Fruit fly (Drosophila melanogaster) whole organism, prepupa: ENCODE data around the gene CG31313.

Experiments used
- Blimp-1 ChIP-seq: fragments of 200-800 bp; sonication (Bioruptor generic); optimal IDR thresholded peaks from 3 replicates; lab custom pipeline; 2017; ENCODE audit warnings: missing biosample characterization, missing genetic modification characterization, mild to moderate bottlenecking, moderate library complexity, missing genetic modification reagents
- CG10631 ChIP-seq: fragments of 200-800 bp; sonication (Bioruptor generic); optimal IDR thresholded peaks from 2 replicates; lab custom pipeline; 2016; ENCODE audit warnings: missing biosample characterization, missing genetic modification characterization
- CG11294 ChIP-seq: fragments of 200-800 bp; sonication (Bioruptor generic); IDR thresholded peaks from 2 replicates; pipeline ENCODE4 v1.3.6; 2022; ENCODE audit warnings: missing biosample characterization, missing genetic modification characterization
- CG11762 ChIP-seq: fragments of 200-800 bp; sonication (Bioruptor generic); optimal IDR thresholded peaks from 3 replicates; lab custom pipeline; 2016; ENCODE audit warnings: missing biosample characterization, missing genetic modification characterization; ENCODE audit not compliant: insufficient read depth
- CG1621 ChIP-seq: fragments of 200-800 bp; sonication (Bioruptor generic); optimal IDR thresholded peaks from 3 replicates; lab custom pipeline; 2018; ENCODE audit warnings: missing biosample characterization, mild to moderate bottlenecking, missing genetic modification characterization
- CG3032 ChIP-seq: fragments of 200-800 bp; optimal IDR thresholded peaks from 2 replicates; lab custom pipeline; 2019; ENCODE audit warnings: missing biosample characterization, mild to moderate bottlenecking, missing genetic modification characterization, moderate library complexity
- CG31627 ChIP-seq: fragments of 200-800 bp; sonication (Bioruptor generic); optimal IDR thresholded peaks from 3 replicates; lab custom pipeline; 2016; ENCODE audit warnings: missing biosample characterization, missing genetic modification characterization
- CG34406 ChIP-seq: fragments of 200-800 bp; sonication (Bioruptor generic); optimal IDR thresholded peaks from 3 replicates; lab custom pipeline; 2016; ENCODE audit warnings: missing biosample characterization, missing genetic modification characterization
- CG6163 ChIP-seq: fragments of 200-800 bp; sonication (Bioruptor generic); IDR thresholded peaks from 3 replicates; pipeline ENCODE4 v1.3.6; 2022; ENCODE audit warnings: missing biosample characterization, missing genetic modification characterization
- CG6276 ChIP-seq: fragments of 200-800 bp; sonication (Bioruptor generic); optimal IDR thresholded peaks from 2 replicates; lab custom pipeline; 2017; ENCODE audit warnings: missing biosample characterization, mild to moderate bottlenecking, missing genetic modification characterization
- CG6792 ChIP-seq: fragments of 200-800 bp; sonication (Bioruptor generic); optimal IDR thresholded peaks from 3 replicates; lab custom pipeline; 2016; ENCODE audit warnings: missing biosample characterization, missing genetic modification characterization
- CG6808 ChIP-seq: fragments of 200-800 bp; sonication (Bioruptor generic); optimal IDR thresholded peaks from 3 replicates; lab custom pipeline; 2017; ENCODE audit warnings: missing biosample characterization, missing genetic modification characterization, mild to moderate bottlenecking, moderate library complexity, missing genetic modification reagents
- CG7368 ChIP-seq: fragments of 200-800 bp; sonication (Bioruptor generic); optimal IDR thresholded peaks from 3 replicates; lab custom pipeline; 2016; ENCODE audit warnings: missing biosample characterization, missing genetic modification characterization
- CG8319 ChIP-seq: fragments of 200-800 bp; sonication (Bioruptor generic); optimal IDR thresholded peaks from 3 replicates; lab custom pipeline; 2016; ENCODE audit warnings: missing biosample characterization, missing genetic modification characterization
- CG8632 ChIP-seq: fragments of 200-800 bp; sonication (Bioruptor generic); optimal IDR thresholded peaks from 3 replicates; lab custom pipeline; 2016; ENCODE audit warnings: missing biosample characterization, missing genetic modification characterization
- CG9139 ChIP-seq: fragments of 200-800 bp; sonication (Bioruptor generic); optimal IDR thresholded peaks from 3 replicates; lab custom pipeline; 2017; ENCODE audit warnings: missing biosample characterization, mild to moderate bottlenecking, missing genetic modification characterization
- Eip75B ChIP-seq: fragments of 200-800 bp; sonication (Bioruptor generic); optimal IDR thresholded peaks from 3 replicates; lab custom pipeline; 2016; ENCODE audit warnings: missing biosample characterization, missing genetic modification characterization
- Eip78C ChIP-seq: fragments of 200-800 bp; sonication (Bioruptor generic); peaks from one replicate; lab custom pipeline; 2016; ENCODE audit warnings: missing biosample characterization, missing genetic modification characterization
- Eip93F ChIP-seq: fragments of 200-800 bp; sonication (Bioruptor generic); optimal IDR thresholded peaks from 2 replicates; lab custom pipeline; 2016; ENCODE audit warnings: missing biosample characterization, mild to moderate bottlenecking, missing genetic modification characterization
- Ets96B ChIP-seq: fragments of 200-800 bp; optimal IDR thresholded peaks from 2 replicates; lab custom pipeline; 2019; ENCODE audit warnings: missing biosample characterization, mild to moderate bottlenecking, missing genetic modification characterization, moderate library complexity
- Hr38 ChIP-seq: sonication (Bioruptor generic); optimal IDR thresholded peaks from 2 replicates; lab custom pipeline; 2016; ENCODE audit warnings: missing biosample characterization, missing genetic modification characterization
- Hr4 ChIP-seq: fragments of 200-800 bp; sonication (Bioruptor generic); optimal IDR thresholded peaks from 3 replicates; lab custom pipeline; 2016; ENCODE audit warnings: missing biosample characterization, missing genetic modification characterization
- Met ChIP-seq: fragments of 200-800 bp; sonication (Bioruptor generic); optimal IDR thresholded peaks from 3 replicates; lab custom pipeline; 2016; ENCODE audit warnings: missing biosample characterization, missing genetic modification characterization
- Smox ChIP-seq: fragments of 200-800 bp; sonication (Bioruptor generic); optimal IDR thresholded peaks from 3 replicates; lab custom pipeline; 2016; ENCODE audit warnings: missing biosample characterization, missing genetic modification characterization
- Sox14 ChIP-seq: fragments of 200-800 bp; sonication (Bioruptor generic); optimal IDR thresholded peaks from 3 replicates; lab custom pipeline; 2016; ENCODE audit warnings: missing biosample characterization, missing genetic modification characterization
- Sox15 ChIP-seq: fragments of 200-800 bp; sonication (Bioruptor generic); optimal IDR thresholded peaks from 3 replicates; lab custom pipeline; 2016; ENCODE audit warnings: missing biosample characterization, missing genetic modification characterization
- achi ChIP-seq: fragments of 200-800 bp; sonication (Bioruptor generic); optimal IDR thresholded peaks from 3 replicates; lab custom pipeline; 2016; ENCODE audit warnings: missing biosample characterization, missing genetic modification characterization
- acj6 ChIP-seq: fragments of 200-800 bp; sonication (Bioruptor generic); optimal IDR thresholded peaks from 3 replicates; lab custom pipeline; 2016; ENCODE audit warnings: missing biosample characterization, missing genetic modification characterization
- cyc ChIP-seq: fragments of 200-800 bp; sonication (Bioruptor generic); optimal IDR thresholded peaks from 3 replicates; lab custom pipeline; 2016; ENCODE audit warnings: missing biosample characterization, missing genetic modification characterization
- dac ChIP-seq: fragments of 200-800 bp; sonication (Bioruptor generic); optimal IDR thresholded peaks from 2 replicates; lab custom pipeline; 2017; ENCODE audit warnings: missing biosample characterization, mild to moderate bottlenecking, missing genetic modification characterization
- dsx ChIP-seq: fragments of 200-800 bp; optimal IDR thresholded peaks from 3 replicates; lab custom pipeline; 2019; ENCODE audit warnings: missing biosample characterization, mild to moderate bottlenecking, missing genetic modification characterization, moderate library complexity; ENCODE audit not compliant: poor library complexity, severe bottlenecking
- esn ChIP-seq: fragments of 200-800 bp; sonication (Bioruptor generic); optimal IDR thresholded peaks from 2 replicates; lab custom pipeline; 2016; ENCODE audit warnings: missing biosample characterization, mild to moderate bottlenecking, missing genetic modification characterization, moderate library complexity
- fd59A ChIP-seq: fragments of 200-800 bp; sonication (Bioruptor generic); optimal IDR thresholded peaks from 2 replicates; lab custom pipeline; 2017; ENCODE audit warnings: missing biosample characterization, mild to moderate bottlenecking, missing genetic modification characterization, missing genetic modification reagents
- fd85E ChIP-seq: fragments of 200-800 bp; sonication (Bioruptor generic); optimal IDR thresholded peaks from 3 replicates; lab custom pipeline; 2016; ENCODE audit warnings: missing biosample characterization, missing genetic modification characterization
- net ChIP-seq: fragments of 200-800 bp; sonication (Bioruptor generic); optimal IDR thresholded peaks from 3 replicates; lab custom pipeline; 2016; ENCODE audit warnings: missing biosample characterization, missing genetic modification characterization
- pdm3 ChIP-seq: fragments of 200-800 bp; sonication (Bioruptor generic); optimal IDR thresholded peaks from 3 replicates; lab custom pipeline; 2016; ENCODE audit warnings: missing biosample characterization, missing genetic modification characterization
- salr ChIP-seq, 2 experiments: fragments of 200-800 bp; sonication (Bioruptor generic); optimal IDR thresholded peaks; 3 replicates each; lab custom pipeline; 2016 to 2018; ENCODE audit warnings: missing biosample characterization in 2 of 2, missing genetic modification characterization in 2 of 2, mild to moderate bottlenecking in 1 of 2
- spab ChIP-seq: fragments of 200-800 bp; sonication (Bioruptor generic); optimal IDR thresholded peaks from 2 replicates; lab custom pipeline; 2017; ENCODE audit warnings: missing biosample characterization, mild to moderate bottlenecking, missing genetic modification characterization, missing genetic modification reagents
- ss ChIP-seq, 2 experiments: fragments of 200-800 bp; sonication (Bioruptor generic); optimal IDR thresholded peaks; 2 replicates in 1 of 2; 3 replicates in 1 of 2; lab custom pipeline; 2017 to 2018; ENCODE audit warnings: mild to moderate bottlenecking in 2 of 2, missing biosample characterization in 2 of 2, missing genetic modification characterization in 2 of 2, moderate library complexity in 1 of 2
- svp ChIP-seq: fragments of 200-800 bp; sonication (Bioruptor generic); peaks from one replicate; lab custom pipeline; 2016; ENCODE audit warnings: missing biosample characterization, missing genetic modification characterization
- topi ChIP-seq: fragments of 200-800 bp; sonication (Bioruptor generic); optimal IDR thresholded peaks from 3 replicates; lab custom pipeline; 2016; ENCODE audit warnings: missing biosample characterization, missing genetic modification characterization
- vri ChIP-seq: fragments of 200-800 bp; sonication (Bioruptor generic); optimal IDR thresholded peaks from 3 replicates; lab custom pipeline; 2016; ENCODE audit warnings: missing biosample characterization, mild to moderate bottlenecking, missing genetic modification characterization

Gene CG31313

dm6 chr3R:14586480-14587443 is 19.5 kb upstream of the CG31313 start:
- TF ChIP-seq Eip78C (peak; percentile 61), dsx (GFP tag; lab: Kevin White, UChicago) (peak; percentile 20), CG11294 (GFP tag; lab: Robert Waterston, UW) (no peak), svp (peak; percentile 57), CG3032 (tag; lab: Kevin White, UChicago) (peak; percentile 20)

dm6 chr3R:14580045-14580579 is 12.9 kb upstream of the CG31313 start:
- TF ChIP-seq CG34406 (GFP tag; lab: Kevin White, UChicago) (no peak), CG6792 (no peak), CG1621 (tag; lab: Kevin White, UChicago) (no peak), spab (GFP tag; lab: Kevin White, UChicago) (no peak), Eip78C (no peak), salr (GFP tag; optimal IDR thresholded peaks at IDR 0.05; lab: Kevin White, UChicago) (no peak), dac (GFP tag; lab: Kevin White, UChicago) (no peak), CG6163 (no peak), dsx (GFP tag; lab: Kevin White, UChicago) (no peak), Sox14 (no peak), CG7368 (GFP tag; lab: Kevin White, UChicago) (no peak)

DNA sequence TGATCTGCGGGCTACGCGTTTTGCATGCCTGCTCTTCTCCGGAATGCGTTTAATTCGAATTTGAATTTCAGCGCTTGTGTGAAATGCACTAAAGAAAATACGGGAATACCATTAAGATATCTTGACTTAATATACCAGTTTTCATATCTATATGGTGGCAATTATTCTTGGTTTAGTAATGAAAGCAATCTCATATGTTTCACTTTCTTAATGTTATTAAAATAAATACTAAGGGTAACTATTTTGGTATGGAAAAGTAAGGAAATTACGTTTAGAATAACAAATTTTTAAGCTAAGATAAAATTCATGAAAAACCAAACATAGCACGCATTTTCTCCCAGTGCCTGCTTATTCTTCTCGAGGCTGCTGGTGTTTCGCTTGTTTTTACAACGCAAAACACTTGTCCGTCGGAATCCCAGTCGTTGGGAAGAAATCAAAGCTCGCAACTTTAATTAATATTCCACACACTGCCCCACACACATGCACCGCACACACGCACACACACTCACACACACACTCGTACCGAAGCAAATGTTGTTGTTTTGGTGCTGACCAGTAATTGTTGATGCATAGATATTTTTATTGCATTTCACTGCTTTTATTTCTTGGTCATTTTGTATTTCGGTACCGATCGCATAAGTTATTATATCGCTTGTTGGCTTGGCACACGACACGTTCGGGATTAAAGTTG is 10.7 kb upstream of the CG31313 start:
- peak; percentile 38 for TF ChIP-seq Hr4 (GFP tag; lab: Kevin White, UChicago)
- peak; percentile 35 for TF ChIP-seq topi (GFP tag; lab: Kevin White, UChicago)
- TF ChIP-seq Smox (GFP tag; lab: Kevin White, UChicago): peak; percentile 14
- TF ChIP-seq Eip75B: peak; percentile 18
- peak; percentile 26 for TF ChIP-seq achi (GFP tag; lab: Kevin White, UChicago)
- TF ChIP-seq pdm3: peak; percentile 41
- TF ChIP-seq CG8632: no peak
- TF ChIP-seq acj6: peak; percentile 38
- no peak for TF ChIP-seq CG9139 (GFP tag; lab: Kevin White, UChicago)
- TF ChIP-seq Eip78C: peak; percentile 77
- no peak for TF ChIP-seq fd85E
- TF ChIP-seq CG10631 (GFP tag; lab: Kevin White, UChicago): no peak
- no peak for TF ChIP-seq vri (GFP tag; lab: Kevin White, UChicago)
- TF ChIP-seq Ets96B (tag; lab: Kevin White, UChicago): peak; percentile 37
- TF ChIP-seq dsx (GFP tag; lab: Kevin White, UChicago): peak; percentile 26
- TF ChIP-seq Sox14: peak; percentile 11
- no peak for TF ChIP-seq Eip93F
- peak; percentile 28 for TF ChIP-seq CG31627
- TF ChIP-seq Sox15 (GFP tag; lab: Kevin White, UChicago): no peak
- no peak for TF ChIP-seq Hr38 (GFP tag; lab: Kevin White, UChicago)
- TF ChIP-seq CG11294 (GFP tag; lab: Robert Waterston, UW): no peak
- peak; percentile 72 for TF ChIP-seq svp
- TF ChIP-seq CG8319 (GFP tag; lab: Kevin White, UChicago): no peak
- no peak for TF ChIP-seq CG6808
- no peak for TF ChIP-seq fd59A (GFP tag; lab: Kevin White, UChicago)
- no peak for TF ChIP-seq spab (GFP tag; lab: Kevin White, UChicago)
- no peak for TF ChIP-seq ss (GFP tag; optimal IDR thresholded peaks at IDR 0.05; lab: Kevin White, UChicago)
- TF ChIP-seq cyc (GFP tag; lab: Kevin White, UChicago): peak; percentile 25
- TF ChIP-seq CG11762 (GFP tag; lab: Kevin White, UChicago): no peak
- TF ChIP-seq net (GFP tag; lab: Kevin White, UChicago): no peak
- TF ChIP-seq CG3032 (tag; lab: Kevin White, UChicago): peak; percentile 48
- TF ChIP-seq CG6276 (GFP tag; lab: Kevin White, UChicago): no peak
- TF ChIP-seq Blimp-1 (GFP tag; lab: Kevin White, UChicago): no peak
- peak; percentile 29 for TF ChIP-seq esn (GFP tag; lab: Kevin White, UChicago)
- TF ChIP-seq Met (GFP tag; lab: Kevin White, UChicago): peak; percentile 37
- TF ChIP-seq CG7368 (GFP tag; lab: Kevin White, UChicago): no peak
